Fruit fly (Drosophila melanogaster) whole organism, embryonic: ENCODE measurements around the gene CG17364.

ENCODE experiments used
- Asciz ChIP-seq: fragments of 200-800 bp; sonication (Bioruptor generic); optimal IDR thresholded peaks from 2 replicates; lab custom pipeline; 2017; ENCODE audit warnings: missing biosample characterization, mild to moderate bottlenecking, missing genetic modification characterization, missing genetic modification reagents
- BtbVII ChIP-seq: fragments of 200-800 bp; sonication (Bioruptor generic); optimal IDR thresholded peaks from 3 replicates; lab custom pipeline; 2017; ENCODE audit warnings: missing biosample characterization, mild to moderate bottlenecking, missing genetic modification characterization
- CG10209 ChIP-seq: fragments of 200-800 bp; sonication (Bioruptor generic); optimal IDR thresholded peaks from 3 replicates; lab custom pipeline; 2017; ENCODE audit warnings: missing biosample characterization, mild to moderate bottlenecking, missing genetic modification characterization, missing genetic modification reagents
- CG13775 ChIP-seq: fragments of 200-800 bp; sonication (Bioruptor generic); optimal IDR thresholded peaks from 3 replicates; lab custom pipeline; 2017; ENCODE audit warnings: missing biosample characterization, mild to moderate bottlenecking, missing genetic modification characterization
- CG14014 ChIP-seq: fragments of 200-800 bp; sonication (Bioruptor generic); IDR thresholded peaks from 2 replicates; pipeline ENCODE4 v1.3.6; 2022; ENCODE audit warnings: missing biosample characterization, missing genetic modification characterization
- CG14441 ChIP-seq: fragments of 200-800 bp; sonication (Bioruptor generic); IDR thresholded peaks from 2 replicates; pipeline ENCODE4 v1.3.6; 2022; ENCODE audit warnings: missing biosample characterization, missing genetic modification characterization
- CG1603 ChIP-seq: fragments of 200-800 bp; sonication (Bioruptor generic); optimal IDR thresholded peaks from 2 replicates; lab custom pipeline; 2019; ENCODE audit warnings: missing biosample characterization, mild to moderate bottlenecking, missing genetic modification characterization, moderate library complexity
- CG16813 ChIP-seq: fragments of 200-800 bp; sonication (Bioruptor generic); IDR thresholded peaks from 3 replicates; pipeline ENCODE4 v1.3.6; 2022; ENCODE audit warnings: missing biosample characterization, missing genetic modification characterization; ENCODE audit not compliant: partially characterized antibody
- CG17359 ChIP-seq: fragments of 200-800 bp; sonication (Bioruptor generic); optimal IDR thresholded peaks from 3 replicates; lab custom pipeline; 2018; ENCODE audit warnings: missing biosample characterization, mild to moderate bottlenecking, missing genetic modification characterization, moderate library complexity
- CG17912 ChIP-seq: fragments of 200-800 bp; sonication (Bioruptor generic); optimal IDR thresholded peaks from 2 replicates; lab custom pipeline; 2018; ENCODE audit warnings: missing biosample characterization, mild to moderate bottlenecking, missing genetic modification characterization
- CG2116 ChIP-seq: fragments of 200-800 bp; sonication (Bioruptor generic); optimal IDR thresholded peaks from 3 replicates; lab custom pipeline; 2018; ENCODE audit warnings: missing biosample characterization, mild to moderate bottlenecking, missing genetic modification characterization
- CG2120 ChIP-seq: fragments of 200-800 bp; sonication (Bioruptor generic); optimal IDR thresholded peaks from 3 replicates; lab custom pipeline; 2016; ENCODE audit warnings: missing biosample characterization, missing genetic modification characterization
- CG2889 ChIP-seq: fragments of 200-800 bp; sonication (Bioruptor generic); IDR thresholded peaks from 3 replicates; pipeline ENCODE4 v1.3.6; 2022; ENCODE audit warnings: missing biosample characterization, missing genetic modification characterization
- CG3163 ChIP-seq: fragments of 200-800 bp; sonication (Bioruptor generic); optimal IDR thresholded peaks from 3 replicates; lab custom pipeline; 2016; ENCODE audit warnings: missing biosample characterization, missing genetic modification characterization
- CG33213 ChIP-seq: fragments of 200-800 bp; sonication (Bioruptor generic); optimal IDR thresholded peaks from 3 replicates; lab custom pipeline; 2016; ENCODE audit warnings: missing biosample characterization, missing genetic modification characterization
- CG34422 ChIP-seq: fragments of 200-800 bp; sonication (Bioruptor generic); IDR thresholded peaks from 3 replicates; pipeline ENCODE4 v1.3.6; 2022; ENCODE audit warnings: missing biosample characterization, missing genetic modification characterization
- CG4820 ChIP-seq: fragments of 200-800 bp; sonication (Bioruptor generic); optimal IDR thresholded peaks from 3 replicates; lab custom pipeline; 2016; ENCODE audit warnings: missing biosample characterization, missing genetic modification characterization
- CG7928 ChIP-seq: fragments of 200-800 bp; sonication (Bioruptor generic); optimal IDR thresholded peaks from 2 replicates; lab custom pipeline; 2017; ENCODE audit warnings: missing biosample characterization, mild to moderate bottlenecking, missing genetic modification characterization
- CG8924 ChIP-seq: fragments of 200-800 bp; optimal IDR thresholded peaks from 3 replicates; lab custom pipeline; 2019; ENCODE audit warnings: missing biosample characterization, mild to moderate bottlenecking, missing genetic modification characterization, moderate library complexity
- CG9215 ChIP-seq: fragments of 200-800 bp; sonication (Bioruptor generic); IDR thresholded peaks from 2 replicates; pipeline ENCODE4 v1.3.6; 2022; ENCODE audit warnings: missing biosample characterization, missing genetic modification characterization
- CG9609 ChIP-seq: fragments of 200-800 bp; sonication (Bioruptor generic); optimal IDR thresholded peaks from 3 replicates; lab custom pipeline; 2016; ENCODE audit warnings: missing biosample characterization, missing genetic modification characterization
- CG9932 ChIP-seq: fragments of 200-800 bp; sonication (Bioruptor generic); IDR thresholded peaks from 2 replicates; pipeline ENCODE4 v1.3.6; 2022; ENCODE audit warnings: missing biosample characterization, missing genetic modification characterization
- Dbx ChIP-seq: fragments of 200-800 bp; sonication (Bioruptor generic); IDR thresholded peaks from 3 replicates; pipeline ENCODE4 v1.3.6; 2022; ENCODE audit warnings: missing biosample characterization, missing genetic modification characterization
- Dfd ChIP-seq, 2 experiments: fragments of >200 bp; optimal IDR thresholded peaks; 2 replicates each; lab custom pipeline; 2017; ENCODE audit warnings: missing biosample characterization in 2 of 2, missing genetic modification characterization in 2 of 2
- Dip3 ChIP-seq: fragments of 200-800 bp; sonication (Bioruptor generic); optimal IDR thresholded peaks from 3 replicates; lab custom pipeline; 2016; ENCODE audit warnings: missing biosample characterization, missing genetic modification characterization
- Gug ChIP-seq: fragments of 200-800 bp; sonication (Bioruptor generic); IDR thresholded peaks from 4 replicates; pipeline ENCODE4 v1.3.6; 2022; ENCODE audit warnings: missing biosample characterization, missing genetic modification characterization
- MTF-1 ChIP-seq: fragments of 200-800 bp; sonication (Bioruptor generic); optimal IDR thresholded peaks from 2 replicates; lab custom pipeline; 2018; ENCODE audit warnings: missing biosample characterization, mild to moderate bottlenecking, missing genetic modification characterization, borderline replicate concordance
- Nf-YC ChIP-seq: fragments of 200-800 bp; optimal IDR thresholded peaks from 3 replicates; lab custom pipeline; 2019; ENCODE audit warnings: missing biosample characterization, mild to moderate bottlenecking, missing genetic modification characterization, moderate library complexity
- Scr ChIP-seq: fragments of 200-800 bp; sonication (Bioruptor generic); IDR thresholded peaks from 2 replicates; pipeline ENCODE4 v1.3.6; 2022; ENCODE audit warnings: missing biosample characterization, missing genetic modification characterization; ENCODE audit not compliant: partially characterized antibody
- Ssrp ChIP-seq: fragments of 200-800 bp; sonication (Bioruptor generic); optimal IDR thresholded peaks from 2 replicates; lab custom pipeline; 2018; ENCODE audit warnings: missing biosample characterization, mild to moderate bottlenecking, missing genetic modification characterization, moderate library complexity
- YL-1 ChIP-seq: fragments of 200-800 bp; sonication (Bioruptor generic); optimal IDR thresholded peaks from 3 replicates; lab custom pipeline; 2017; ENCODE audit warnings: missing biosample characterization, mild to moderate bottlenecking, missing genetic modification characterization
- ac ChIP-seq: fragments of 200-800 bp; sonication (Bioruptor generic); optimal IDR thresholded peaks from 3 replicates; lab custom pipeline; 2017; ENCODE audit warnings: missing biosample characterization, mild to moderate bottlenecking, missing genetic modification characterization
- ap ChIP-seq: fragments of 200-800 bp; sonication (Bioruptor generic); IDR thresholded peaks from 2 replicates; pipeline ENCODE4 v1.3.6; 2022; ENCODE audit warnings: missing biosample characterization, missing genetic modification characterization
- en ChIP-seq: fragments of 200-800 bp; sonication (Bioruptor generic); optimal IDR thresholded peaks from 2 replicates; lab custom pipeline; 2016; ENCODE audit warnings: missing biosample characterization, missing genetic modification characterization
- gem ChIP-seq: fragments of 200-800 bp; sonication (Bioruptor generic); optimal IDR thresholded peaks from 2 replicates; lab custom pipeline; 2019; ENCODE audit warnings: missing biosample characterization, mild to moderate bottlenecking, missing genetic modification characterization, moderate library complexity
- grn ChIP-seq: fragments of 200-800 bp; sonication (Bioruptor generic); optimal IDR thresholded peaks from 3 replicates; lab custom pipeline; 2017; ENCODE audit warnings: missing biosample characterization, missing genetic modification characterization
- gt ChIP-seq: fragments of 200-800 bp; sonication (Bioruptor generic); IDR thresholded peaks from 2 replicates; pipeline ENCODE4 v1.3.6; 2022; ENCODE audit warnings: missing biosample characterization, missing genetic modification characterization
- her ChIP-seq: fragments of 200-800 bp; sonication (Bioruptor generic); optimal IDR thresholded peaks from 2 replicates; lab custom pipeline; 2016; ENCODE audit warnings: missing biosample characterization, missing genetic modification characterization
- jigr1 ChIP-seq: fragments of 200-800 bp; sonication (Bioruptor generic); IDR thresholded peaks from 3 replicates; pipeline ENCODE4 v1.3.6; 2022; ENCODE audit warnings: missing biosample characterization, missing genetic modification characterization
- kah ChIP-seq: fragments of 200-800 bp; sonication (Bioruptor generic); optimal IDR thresholded peaks from 2 replicates; lab custom pipeline; 2018; ENCODE audit warnings: missing biosample characterization, mild to moderate bottlenecking, missing genetic modification characterization
- nau ChIP-seq: fragments of 200-800 bp; sonication (Bioruptor generic); optimal IDR thresholded peaks from 3 replicates; lab custom pipeline; 2017; ENCODE audit warnings: missing biosample characterization, mild to moderate bottlenecking, missing genetic modification characterization, missing genetic modification reagents
- nmo ChIP-seq: fragments of 200-800 bp; sonication (Bioruptor generic); optimal IDR thresholded peaks from 2 replicates; lab custom pipeline; 2018; ENCODE audit warnings: missing biosample characterization, mild to moderate bottlenecking, missing genetic modification characterization, moderate library complexity
- oc ChIP-seq: fragments of 200-800 bp; sonication (Bioruptor generic); optimal IDR thresholded peaks from 2 replicates; lab custom pipeline; 2018; ENCODE audit warnings: missing biosample characterization, mild to moderate bottlenecking, missing genetic modification characterization, moderate library complexity
- pros ChIP-seq: fragments of 200-800 bp; sonication (Bioruptor generic); optimal IDR thresholded peaks from 3 replicates; lab custom pipeline; 2019; ENCODE audit warnings: missing biosample characterization, mild to moderate bottlenecking, missing genetic modification characterization, moderate library complexity
- pum ChIP-seq: fragments of 200-800 bp; sonication (Bioruptor generic); optimal IDR thresholded peaks from 2 replicates; lab custom pipeline; 2016; ENCODE audit warnings: missing biosample characterization, missing genetic modification characterization
- schlank ChIP-seq: fragments of 200-800 bp; sonication (Bioruptor generic); optimal IDR thresholded peaks from 2 replicates; lab custom pipeline; 2018; ENCODE audit warnings: missing biosample characterization, mild to moderate bottlenecking, missing genetic modification characterization
- sd ChIP-seq: fragments of 200-800 bp; sonication (Bioruptor generic); optimal IDR thresholded peaks from 3 replicates; lab custom pipeline; 2018; ENCODE audit warnings: missing biosample characterization, mild to moderate bottlenecking, missing genetic modification characterization, moderate library complexity
- seq ChIP-seq: fragments of 200-800 bp; sonication (Bioruptor generic); IDR thresholded peaks from 2 replicates; pipeline ENCODE4 v1.3.6; 2022; ENCODE audit warnings: missing biosample characterization, missing genetic modification characterization
- trem ChIP-seq: fragments of 200-800 bp; optimal IDR thresholded peaks from 3 replicates; lab custom pipeline; 2019; ENCODE audit warnings: missing biosample characterization, mild to moderate bottlenecking, missing genetic modification characterization, moderate library complexity
- wek ChIP-seq: fragments of 200-800 bp; sonication (Bioruptor generic); optimal IDR thresholded peaks from 3 replicates; lab custom pipeline; 2018; ENCODE audit warnings: missing biosample characterization, mild to moderate bottlenecking, missing genetic modification characterization, moderate library complexity
- zfh1 ChIP-seq: fragments of 200-800 bp; sonication (Bioruptor generic); IDR thresholded peaks from 3 replicates; pipeline ENCODE4 v1.3.6; 2022; ENCODE audit warnings: missing biosample characterization, missing genetic modification characterization

CG17364 gene

dm6 chr3L:13957212-13957668 is 36.0 kb downstream of the CG17364 start (continued):
- TF ChIP-seq nau (peak; percentile 19), schlank (no peak), grn (GFP tag; lab: Kevin White, UChicago) (no peak), CG34422 (GFP tag; lab: Robert Waterston, UW) (no peak), her (GFP tag; lab: Kevin White, UChicago) (no peak), CG14441 (GFP tag; lab: Robert Waterston, UW) (no peak), en (GFP tag; lab: Kevin White, UChicago) (no peak), seq (GFP tag; lab: Robert Waterston, UW) (peak; percentile 41; the same call in 1 of the 2 replicates), BtbVII (GFP tag; lab: Kevin White, UChicago) (peak; percentile 51), CG9609 (peak; percentile 37), MTF-1 (no peak), gem (tag; lab: Kevin White, UChicago) (peak; percentile 87), Scr (GFP tag; lab: Robert Waterston, UW) (no peak), CG9932 (no peak), trem (tag; lab: Kevin White, UChicago) (peak; percentile 59), Nf-YC (tag; lab: Kevin White, UChicago) (no peak), Asciz (GFP tag; lab: Kevin White, UChicago) (peak; percentile 80), Dfd (GFP tag; optimal IDR thresholded peaks at IDR 0.05; lab: Kevin White, UChicago) (no peak), pum (GFP tag; lab: Kevin White, UChicago) (no peak), CG2120 (peak; percentile 37), CG7928 (GFP tag; lab: Kevin White, UChicago) (no peak), CG17912 (GFP tag; lab: Kevin White, UChicago) (no peak), kah (GFP tag; lab: Kevin White, UChicago) (peak; percentile 18), CG13775 (GFP tag; lab: Kevin White, UChicago) (peak; percentile 66), CG8924 (tag; lab: Kevin White, UChicago) (peak; percentile 79), CG1603 (tag; lab: Kevin White, UChicago) (peak; percentile 3), pros (GFP tag; lab: Kevin White, UChicago) (no peak), CG16813 (GFP tag; lab: Robert Waterston, UW) (no peak), CG2116 (GFP tag; lab: Kevin White, UChicago) (peak; percentile 37), nmo (GFP tag; lab: Kevin White, UChicago) (peak; percentile 76), Dbx (GFP tag; lab: Robert Waterston, UW) (0 out of 3 replicates have a peak, but pooled peaks have one; percentile 28), CG10209 (GFP tag; lab: Kevin White, UChicago) (peak; percentile 75), CG4820 (GFP tag; lab: Kevin White, UChicago) (peak; percentile 77), ac (GFP tag; lab: Kevin White, UChicago) (no peak), CG3163 (GFP tag; lab: Kevin White, UChicago) (no peak), gt (GFP tag; lab: Robert Waterston, UW) (no peak), ap (GFP tag; lab: Robert Waterston, UW) (peak; percentile 28; the same call in 1 of the 2 replicates), CG33213 (GFP tag; lab: Kevin White, UChicago) (no peak), CG2889 (GFP tag; lab: Robert Waterston, UW) (no peak), oc (tag; lab: Kevin White, UChicago) (peak; percentile 57), jigr1 (GFP tag; lab: Robert Waterston, UW) (peak; percentile 39; the same call in 1 of the 3 replicates), Dip3 (GFP tag; lab: Kevin White, UChicago) (no peak), CG14014 (GFP tag; lab: Robert Waterston, UW) (no peak), wek (GFP tag; lab: Kevin White, UChicago) (no peak), CG17359 (tag; lab: Kevin White, UChicago) (peak; percentile 75), sd (no peak), zfh1 (GFP tag; lab: Robert Waterston, UW) (no peak), Gug (0 out of 4 replicates have a peak, but pooled peaks have one; percentile 11), CG9215 (GFP tag; lab: Robert Waterston, UW) (no peak), Ssrp (peak; percentile 77), YL-1 (GFP tag; lab: Kevin White, UChicago) (peak; percentile 4)
